Worm (Caenorhabditis elegans): ENCODE results near the gene Y45F10D.7.

Y45F10D.7 gene

DNA sequence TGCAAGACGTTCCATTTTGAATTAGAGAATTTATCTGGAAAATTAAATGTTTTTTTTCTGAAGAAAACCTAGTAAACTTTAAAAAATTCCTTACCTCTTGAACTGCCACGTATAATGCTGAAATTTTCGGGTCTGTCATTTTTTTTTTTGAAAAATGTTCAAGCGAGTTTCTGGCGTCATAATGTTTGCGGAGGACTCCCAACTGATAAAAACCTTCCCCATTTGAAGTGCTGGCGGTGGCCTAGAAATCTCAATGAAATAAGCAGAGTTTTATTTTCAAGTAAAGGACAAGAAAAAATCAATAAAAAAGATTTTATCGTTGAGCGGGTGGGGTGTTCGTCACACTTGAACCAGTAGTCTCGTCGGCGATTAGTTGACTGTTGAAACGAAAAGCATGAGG is 2.0 kb upstream of the Y45F10D.7 start, which contains the start of gene icap-1:
Gene icap-1, minus strand, starts transcription at position 272 of the 400 bp plus-strand sequence.
- TF ChIP-seq crh-2 (tag; optimal IDR thresholded peaks at IDR 0.05) (peak; percentile 22), unc-55 (GFP tag; optimal IDR thresholded peaks at IDR 0.05) (peak; percentile 10), F13H6.1 (tag; optimal IDR thresholded peaks at IDR 0.05) (no peak), fos-1 (tag; optimal IDR thresholded peaks at IDR 0.05) (peak; percentile 58)

DNA sequence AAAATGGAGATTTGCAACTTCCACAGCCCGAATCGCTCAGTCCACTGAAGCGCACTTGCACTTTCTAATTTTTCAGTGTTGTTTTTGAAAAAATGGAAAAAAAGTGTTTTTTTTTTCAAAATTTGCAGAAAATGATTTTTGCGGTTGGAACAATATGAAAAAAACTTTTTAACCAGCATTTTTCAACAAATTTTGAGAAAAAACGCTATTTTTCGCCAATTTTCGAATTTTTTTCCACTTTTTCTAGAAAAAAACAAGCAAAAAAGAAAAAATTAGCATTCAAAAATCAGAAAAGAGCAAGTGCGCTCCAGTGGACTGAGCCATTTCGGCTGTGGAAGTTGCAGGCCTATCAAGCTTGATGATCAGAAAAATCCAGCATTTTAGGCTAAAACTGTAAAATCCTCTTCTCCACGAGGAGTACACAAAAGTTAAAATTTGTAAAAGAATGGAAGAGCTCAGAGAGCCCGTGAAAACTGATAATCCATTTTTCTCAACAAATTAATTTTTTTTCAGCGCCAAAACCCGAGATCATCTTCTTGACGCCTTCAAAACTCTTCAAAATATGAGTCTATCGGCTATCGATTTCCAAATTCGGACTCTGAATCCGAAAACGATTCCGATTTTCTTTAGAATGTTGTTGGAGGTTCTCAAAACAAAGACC is 6.7 kb downstream of the Y45F10D.7 start:
- TF ChIP-seq peb-1 (tag; optimal IDR thresholded peaks at IDR 0.05): no peak
- no peak for TF ChIP-seq ztf-11 (tag; optimal IDR thresholded peaks at IDR 0.05)
- no peak for TF ChIP-seq elt-1 (tag; optimal IDR thresholded peaks at IDR 0.05)
- peak; percentile 35 for TF ChIP-seq ama-1 (optimal IDR thresholded peaks at IDR 0.05)
- TF ChIP-seq nhr-21 (tag; optimal IDR thresholded peaks at IDR 0.05): no peak
- TF ChIP-seq ztf-1 (GFP tag; conservative IDR thresholded peaks at IDR 0.05): no peak
- TF ChIP-seq nhr-129 (tag; optimal IDR thresholded peaks at IDR 0.05): no peak
- TF ChIP-seq unc-55 (GFP tag; optimal IDR thresholded peaks at IDR 0.05): no peak
- peak; percentile 57 for TF ChIP-seq aly-2 (tag; optimal IDR thresholded peaks at IDR 0.05)

DNA sequence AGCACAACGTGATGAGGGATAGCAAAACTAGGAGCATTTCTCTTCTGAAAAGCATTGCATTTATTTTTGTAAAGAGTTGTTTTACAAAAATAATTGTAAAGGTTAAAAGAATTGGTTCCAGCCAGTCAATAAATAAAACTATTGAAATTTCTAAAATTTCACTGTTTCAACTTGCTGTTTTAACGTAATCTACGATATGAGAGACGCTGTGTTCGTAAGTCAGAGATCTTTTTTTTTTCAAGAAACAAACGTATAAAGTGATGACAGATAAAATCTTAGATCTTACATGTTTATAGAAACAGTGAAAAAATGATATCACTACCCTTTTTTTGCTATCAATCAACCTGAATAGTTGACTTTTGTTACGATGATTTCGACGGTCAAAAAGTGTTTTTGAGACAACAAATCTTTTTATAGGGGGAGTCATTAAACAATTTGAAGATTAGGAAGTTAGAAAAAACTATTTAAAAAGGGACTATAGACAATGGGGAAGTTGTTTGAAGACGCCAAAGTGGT is 9.2 kb downstream of the Y45F10D.7 start, which contains the start of gene Y45F10D.6:
Gene Y45F10D.6, minus strand, starts transcription at position 51 of the 516 bp plus-strand sequence.
- TF ChIP-seq aly-2 (tag; optimal IDR thresholded peaks at IDR 0.05): no peak
- TF ChIP-seq F13H6.1 (tag; optimal IDR thresholded peaks at IDR 0.05): no peak
- TF ChIP-seq ZK546.5 (tag; optimal IDR thresholded peaks at IDR 0.05): no peak
- no peak for TF ChIP-seq snpc-4 (tag; optimal IDR thresholded peaks at IDR 0.05)

DNA sequence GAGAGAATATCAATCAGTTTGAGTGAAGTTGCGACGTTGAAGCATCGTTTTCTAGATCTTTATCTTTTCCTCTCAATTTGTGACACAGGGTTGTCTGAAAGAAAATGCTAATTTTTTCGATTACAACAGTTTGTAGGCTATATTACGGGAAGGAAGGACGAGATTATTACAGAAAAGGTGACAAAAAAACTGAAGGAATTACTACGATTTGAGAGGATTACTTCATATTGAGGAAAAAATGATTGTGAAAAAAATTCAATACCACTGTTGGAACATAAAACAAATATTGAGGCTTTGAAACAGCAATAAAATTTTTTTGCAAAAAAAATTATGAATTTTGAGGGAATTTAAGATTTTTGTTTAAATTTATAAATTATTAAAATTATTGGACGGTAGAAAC is 19.0 kb downstream of the Y45F10D.7 start, which contains the start of gene Y45F10D.14:
Gene Y45F10D.14, minus strand, starts transcription at position 101 of the 400 bp plus-strand sequence.
- TF ChIP-seq lin-39 (tag; optimal IDR thresholded peaks at IDR 0.05): no peak
- no peak for TF ChIP-seq R02D3.7 (tag; optimal IDR thresholded peaks at IDR 0.05)
- no peak for TF ChIP-seq mdl-1 (tag; optimal IDR thresholded peaks at IDR 0.05)
- no peak for TF ChIP-seq crh-2 (tag; optimal IDR thresholded peaks at IDR 0.05)
- TF ChIP-seq mbf-1 (tag; optimal IDR thresholded peaks at IDR 0.05): no peak
- TF ChIP-seq C34F6.9 (tag; optimal IDR thresholded peaks at IDR 0.05): no peak
- TF ChIP-seq unc-62 (GFP tag; optimal IDR thresholded peaks at IDR 0.05): no peak
- TF ChIP-seq egl-27 (tag; optimal IDR thresholded peaks at IDR 0.05): no peak
- TF ChIP-seq aly-2 (tag; optimal IDR thresholded peaks at IDR 0.05): no peak
- no peak for TF ChIP-seq snpc-4 (tag; optimal IDR thresholded peaks at IDR 0.05)
- no peak for TF ChIP-seq F13H6.1 (tag; optimal IDR thresholded peaks at IDR 0.05)
- TF ChIP-seq unc-55 (GFP tag; optimal IDR thresholded peaks at IDR 0.05): no peak
- no peak for TF ChIP-seq nhr-12 (tag; optimal IDR thresholded peaks at IDR 0.05)
- TF ChIP-seq nhr-21 (tag; optimal IDR thresholded peaks at IDR 0.05): no peak
- no peak for TF ChIP-seq elt-1 (tag; optimal IDR thresholded peaks at IDR 0.05)
- TF ChIP-seq nhr-129 (tag; optimal IDR thresholded peaks at IDR 0.05): no peak

DNA sequence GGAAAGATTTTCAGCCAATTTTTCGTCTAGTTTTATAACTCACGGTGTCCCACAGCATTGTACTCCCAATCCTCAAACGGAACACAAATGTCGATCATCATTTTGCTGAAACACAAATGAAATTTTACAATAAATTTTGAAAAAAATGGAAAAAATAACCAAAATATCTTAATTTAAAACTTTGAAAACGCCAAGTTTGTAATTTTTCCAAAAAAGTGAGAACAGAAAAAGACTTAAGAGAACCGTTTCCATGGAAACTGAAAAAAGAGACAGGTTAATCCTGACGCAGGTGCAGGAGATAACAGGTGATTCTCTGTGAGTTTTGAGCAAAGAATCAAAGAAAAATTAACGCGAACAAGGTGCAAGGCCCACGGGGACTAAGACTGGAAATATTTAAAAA is 32.2 kb downstream of the Y45F10D.7 start, which contains the start of gene Y45F10D.15:
Gene Y45F10D.15, minus strand, starts transcription at position 101 of the 400 bp plus-strand sequence.
- TF ChIP-seq nhr-25 (tag; optimal IDR thresholded peaks at IDR 0.05) (no peak), nhr-11 (tag; optimal IDR thresholded peaks at IDR 0.05) (no peak), ztf-11 (tag; optimal IDR thresholded peaks at IDR 0.05) (no peak), lin-11 (tag; optimal IDR thresholded peaks at IDR 0.05) (no peak), nhr-23 (tag; optimal IDR thresholded peaks at IDR 0.05) (no peak), nhr-6 (tag; optimal IDR thresholded peaks at IDR 0.05) (no peak), sma-3 (GFP tag; optimal IDR thresholded peaks at IDR 0.05) (no peak), elt-3 (tag; optimal IDR thresholded peaks at IDR 0.05) (no peak)

DNA sequence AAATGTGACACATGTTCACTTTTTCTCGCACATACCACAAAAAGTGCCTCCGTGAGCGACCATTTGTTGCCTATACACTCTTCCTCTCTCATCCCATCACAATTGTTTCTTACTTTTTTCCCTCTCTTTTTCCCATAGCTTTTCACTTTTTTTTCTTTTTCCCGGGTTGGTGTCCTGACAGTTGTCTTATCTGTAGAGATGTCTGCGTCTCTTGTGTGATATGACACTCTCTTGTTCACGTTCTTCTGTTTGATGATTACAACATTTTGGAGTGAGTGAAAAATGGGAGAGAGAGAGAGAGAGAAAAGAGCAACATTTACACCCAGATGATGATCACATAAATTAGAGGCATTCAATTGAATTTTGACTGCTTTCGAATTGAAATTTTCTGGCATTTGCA is 37.7 kb downstream of the Y45F10D.7 start:
- TF ChIP-seq fos-1 (tag; optimal IDR thresholded peaks at IDR 0.05) (peak; percentile 90), snpc-4 (tag; optimal IDR thresholded peaks at IDR 0.05) (no peak), lin-11 (tag; optimal IDR thresholded peaks at IDR 0.05) (no peak), Y55F3AM.14 (GFP tag; optimal IDR thresholded peaks at IDR 0.05) (no peak), nhr-11 (tag; optimal IDR thresholded peaks at IDR 0.05) (no peak), crh-2 (tag; optimal IDR thresholded peaks at IDR 0.05) (peak; percentile 65), mbf-1 (tag; optimal IDR thresholded peaks at IDR 0.05) (no peak), egl-27 (tag; optimal IDR thresholded peaks at IDR 0.05) (no peak), aly-2 (tag; optimal IDR thresholded peaks at IDR 0.05) (no peak), dmd-4 (tag; optimal IDR thresholded peaks at IDR 0.05) (no peak), F13H6.1 (tag; optimal IDR thresholded peaks at IDR 0.05) (peak; percentile 91), nhr-23 (tag; optimal IDR thresholded peaks at IDR 0.05) (no peak), nhr-6 (tag; optimal IDR thresholded peaks at IDR 0.05) (peak; percentile 50), unc-62 (GFP tag; optimal IDR thresholded peaks at IDR 0.05) (no peak), lin-13 (GFP tag; optimal IDR thresholded peaks at IDR 0.05) (no peak), nhr-10 (tag; optimal IDR thresholded peaks at IDR 0.05) (no peak), sma-9 (GFP tag; optimal IDR thresholded peaks at IDR 0.05) (peak; percentile 67), sma-9 (tag; optimal IDR thresholded peaks at IDR 0.05) (no peak), ceh-16 (tag; optimal IDR thresholded peaks at IDR 0.05) (no peak), blmp-1 (tag; optimal IDR thresholded peaks at IDR 0.05; ENCODE audit: insufficient read depth) (peak; percentile 52), lin-39 (tag; optimal IDR thresholded peaks at IDR 0.05) (no peak), zag-1 (tag; optimal IDR thresholded peaks at IDR 0.05) (no peak), unc-55 (GFP tag; optimal IDR thresholded peaks at IDR 0.05) (no peak), sma-3 (GFP tag; optimal IDR thresholded peaks at IDR 0.05) (no peak), unc-39 (tag; optimal IDR thresholded peaks at IDR 0.05) (no peak), R02D3.7 (tag; optimal IDR thresholded peaks at IDR 0.05) (no peak), nhr-25 (tag; optimal IDR thresholded peaks at IDR 0.05) (no peak)
